Worm (Caenorhabditis elegans): Measurements from ENCODE around the gene Y49E10.4.

The Y49E10.4 gene

DNA sequence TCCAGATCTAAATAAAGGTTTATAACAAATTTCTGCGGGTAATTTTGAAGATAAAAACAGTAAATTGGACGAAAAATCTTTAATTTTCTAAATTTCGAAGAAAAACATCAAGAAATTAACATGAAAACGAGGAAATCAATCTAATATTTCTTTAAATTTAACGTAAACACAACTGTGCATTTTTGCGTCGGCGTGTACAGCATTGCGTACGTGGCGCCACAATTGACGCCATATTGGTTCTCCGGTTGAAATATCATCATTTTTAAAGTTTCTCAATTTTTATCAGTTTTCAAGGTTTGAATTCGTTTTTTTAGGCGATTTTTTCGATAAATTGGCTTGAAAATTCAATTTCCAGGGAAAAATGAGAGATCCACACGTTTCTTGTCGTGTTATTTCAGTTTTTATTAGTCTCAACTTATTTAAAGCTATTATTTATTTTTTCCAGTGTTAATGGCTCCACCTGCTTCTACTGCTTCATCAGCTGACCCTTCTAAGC is 13.6 kb downstream of the Y49E10.4 start, which contains the start of gene rpt-6 (continued):
- no peak for TF ChIP-seq sem-4 (tag; optimal IDR thresholded peaks at IDR 0.05)
- peak; percentile 22 for TF ChIP-seq crh-2 (tag; optimal IDR thresholded peaks at IDR 0.05)
- TF ChIP-seq aly-2 (tag; optimal IDR thresholded peaks at IDR 0.05): no peak

DNA sequence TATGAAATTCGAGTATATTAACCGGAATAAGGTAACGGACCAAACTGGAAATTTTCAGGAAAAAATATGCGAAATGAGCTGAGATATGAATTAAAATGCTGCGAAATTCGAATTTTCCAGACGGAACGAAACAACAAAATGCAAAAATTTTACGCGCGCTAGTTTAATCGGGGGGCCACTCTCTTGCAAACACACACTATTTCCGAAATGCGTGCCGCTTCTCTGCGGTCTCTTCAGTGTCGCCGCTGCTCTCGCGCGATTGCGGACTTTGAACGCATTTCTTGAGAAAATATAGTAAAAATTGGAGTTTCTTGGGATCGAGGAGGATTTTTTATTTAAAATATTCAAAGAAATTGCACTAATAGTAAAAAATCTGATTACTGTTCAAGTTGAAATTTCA is 14.1 kb downstream of the Y49E10.4 start:
- TF ChIP-seq elt-1 (tag; optimal IDR thresholded peaks at IDR 0.05) (no peak), nhr-11 (tag; optimal IDR thresholded peaks at IDR 0.05) (no peak), unc-39 (tag; optimal IDR thresholded peaks at IDR 0.05) (no peak), mdl-1 (tag; optimal IDR thresholded peaks at IDR 0.05) (no peak), dmd-4 (tag; optimal IDR thresholded peaks at IDR 0.05) (no peak), sem-4 (tag; optimal IDR thresholded peaks at IDR 0.05) (peak; percentile 56), ztf-4 (tag; optimal IDR thresholded peaks at IDR 0.05) (no peak), unc-55 (GFP tag; optimal IDR thresholded peaks at IDR 0.05) (peak; percentile 68), nhr-129 (tag; optimal IDR thresholded peaks at IDR 0.05) (peak; percentile 2), zag-1 (tag; optimal IDR thresholded peaks at IDR 0.05) (no peak), alr-1 (tag; optimal IDR thresholded peaks at IDR 0.05) (no peak), mbf-1 (tag; optimal IDR thresholded peaks at IDR 0.05) (peak; percentile 15), ZK546.5 (tag; optimal IDR thresholded peaks at IDR 0.05) (no peak), lin-11 (tag; optimal IDR thresholded peaks at IDR 0.05) (peak; percentile 75), aly-2 (tag; optimal IDR thresholded peaks at IDR 0.05) (no peak), egl-27 (tag; optimal IDR thresholded peaks at IDR 0.05) (no peak), nhr-25 (tag; optimal IDR thresholded peaks at IDR 0.05) (no peak), nhr-21 (tag; optimal IDR thresholded peaks at IDR 0.05) (no peak), peb-1 (tag; optimal IDR thresholded peaks at IDR 0.05) (no peak), nhr-77 (tag; optimal IDR thresholded peaks at IDR 0.05) (no peak), sma-9 (GFP tag; optimal IDR thresholded peaks at IDR 0.05) (no peak), sma-9 (tag; optimal IDR thresholded peaks at IDR 0.05) (no peak), F13H6.1 (tag; optimal IDR thresholded peaks at IDR 0.05) (no peak), blmp-1 (tag; optimal IDR thresholded peaks at IDR 0.05; ENCODE audit: insufficient read depth) (no peak), lin-39 (tag; optimal IDR thresholded peaks at IDR 0.05) (no peak), unc-62 (GFP tag; optimal IDR thresholded peaks at IDR 0.05) (no peak), ztf-11 (tag; optimal IDR thresholded peaks at IDR 0.05) (no peak), lin-13 (GFP tag; optimal IDR thresholded peaks at IDR 0.05) (no peak), snpc-4 (tag; optimal IDR thresholded peaks at IDR 0.05) (no peak), nhr-10 (tag; optimal IDR thresholded peaks at IDR 0.05) (no peak), Y55F3AM.14 (GFP tag; optimal IDR thresholded peaks at IDR 0.05) (no peak), ceh-16 (tag; optimal IDR thresholded peaks at IDR 0.05) (no peak), sma-3 (GFP tag; optimal IDR thresholded peaks at IDR 0.05) (no peak), gmeb-1 (tag; optimal IDR thresholded peaks at IDR 0.05) (peak; percentile 3), nhr-12 (tag; optimal IDR thresholded peaks at IDR 0.05) (no peak), ama-1 (optimal IDR thresholded peaks at IDR 0.05) (no peak), mab-5 (tag; optimal IDR thresholded peaks at IDR 0.05) (no peak), skn-1 (tag; optimal IDR thresholded peaks at IDR 0.05) (no peak), R02D3.7 (tag; optimal IDR thresholded peaks at IDR 0.05) (no peak), nhr-237 (tag; optimal IDR thresholded peaks at IDR 0.05) (no peak), C34F6.9 (tag; optimal IDR thresholded peaks at IDR 0.05) (no peak), crh-2 (tag; optimal IDR thresholded peaks at IDR 0.05) (no peak)

DNA sequence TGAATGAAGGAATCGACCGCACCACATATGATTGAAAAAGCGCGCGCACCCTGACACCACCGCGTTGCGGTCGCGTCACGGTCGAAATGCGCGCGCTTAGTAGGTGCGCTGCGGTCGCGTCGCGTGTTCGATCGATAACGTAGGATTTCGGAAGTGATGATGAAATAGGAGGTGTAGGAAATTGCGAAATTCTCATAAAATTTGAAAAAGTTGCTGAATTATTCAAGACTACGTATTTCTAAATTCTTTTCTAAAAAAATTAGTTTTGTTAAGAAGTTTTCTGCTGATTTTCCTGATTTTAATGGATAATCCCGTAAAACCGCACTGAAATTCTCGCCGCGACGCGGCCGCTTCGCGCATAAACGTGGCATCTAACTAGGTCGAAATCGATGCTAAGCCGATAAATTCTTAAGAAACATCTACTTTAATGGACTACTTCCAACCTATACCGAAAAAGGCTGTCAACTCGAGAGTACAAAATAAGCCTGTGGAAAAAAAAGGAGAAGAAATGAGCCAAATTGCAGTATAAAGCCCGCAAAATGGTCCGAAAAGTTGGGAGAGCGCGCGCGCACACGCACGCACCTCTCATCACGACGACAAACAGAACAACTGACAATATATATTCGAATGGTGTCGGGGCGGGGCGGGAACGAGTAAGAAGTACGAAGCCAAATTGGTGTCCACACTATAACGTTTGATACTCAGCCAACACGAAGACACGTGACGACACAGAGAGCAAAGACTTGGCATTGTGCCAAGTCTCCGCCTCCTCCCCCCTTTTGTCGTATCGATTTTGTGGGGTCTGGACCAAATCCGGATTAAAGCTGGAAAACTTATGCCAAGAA is 14.9 kb downstream of the Y49E10.4 start, which contains the start of gene his-72:
Gene his-72, minus strand, starts transcription at position 589 of the 845 bp plus-strand sequence.
- no peak for TF ChIP-seq lin-39 (tag; optimal IDR thresholded peaks at IDR 0.05)
- TF ChIP-seq nhr-21 (tag; optimal IDR thresholded peaks at IDR 0.05): peak; percentile 8
- no peak for TF ChIP-seq alr-1 (tag; optimal IDR thresholded peaks at IDR 0.05)
- TF ChIP-seq mdl-1 (tag; optimal IDR thresholded peaks at IDR 0.05): peak; percentile 29 to 62
- peak; percentile 9 for TF ChIP-seq crh-2 (tag; optimal IDR thresholded peaks at IDR 0.05)
- TF ChIP-seq skn-1 (tag; optimal IDR thresholded peaks at IDR 0.05): no peak
- no peak for TF ChIP-seq nhr-11 (tag; optimal IDR thresholded peaks at IDR 0.05)
- no peak for TF ChIP-seq elt-3 (tag; optimal IDR thresholded peaks at IDR 0.05)
- TF ChIP-seq sem-4 (tag; optimal IDR thresholded peaks at IDR 0.05): peak; percentile 63
- peak; percentile 35 for TF ChIP-seq mab-5 (tag; optimal IDR thresholded peaks at IDR 0.05)
- TF ChIP-seq unc-39 (tag; optimal IDR thresholded peaks at IDR 0.05): no peak
- TF ChIP-seq ceh-82 (tag; optimal IDR thresholded peaks at IDR 0.05): no peak
- TF ChIP-seq nhr-25 (tag; optimal IDR thresholded peaks at IDR 0.05): peak; percentile 62
- TF ChIP-seq Y55F3AM.14 (GFP tag; optimal IDR thresholded peaks at IDR 0.05): no peak
- TF ChIP-seq peb-1 (tag; optimal IDR thresholded peaks at IDR 0.05): no peak
- TF ChIP-seq gmeb-1 (tag; optimal IDR thresholded peaks at IDR 0.05): peak; percentile 47
- TF ChIP-seq ZK546.5 (tag; optimal IDR thresholded peaks at IDR 0.05): no peak
- no peak for TF ChIP-seq R02D3.7 (tag; optimal IDR thresholded peaks at IDR 0.05)
- TF ChIP-seq unc-55 (GFP tag; optimal IDR thresholded peaks at IDR 0.05): peak; percentile 42
- no peak for TF ChIP-seq ztf-11 (tag; optimal IDR thresholded peaks at IDR 0.05)
- no peak for TF ChIP-seq aly-2 (tag; optimal IDR thresholded peaks at IDR 0.05)
- TF ChIP-seq ztf-1 (GFP tag; conservative IDR thresholded peaks at IDR 0.05): no peak
- no peak for TF ChIP-seq nhr-23 (tag; optimal IDR thresholded peaks at IDR 0.05)
- no peak for TF ChIP-seq egl-27 (tag; optimal IDR thresholded peaks at IDR 0.05)
- TF ChIP-seq elt-1 (tag; optimal IDR thresholded peaks at IDR 0.05): no peak
- peak; percentile 52 for TF ChIP-seq F13H6.1 (tag; optimal IDR thresholded peaks at IDR 0.05)
- TF ChIP-seq sma-3 (GFP tag; optimal IDR thresholded peaks at IDR 0.05): peak; percentile 17
- peak in 1 of 2 experiments; percentile 65 for TF ChIP-seq lsy-2 (tag; optimal IDR thresholded peaks at IDR 0.05)
